Worm (Caenorhabditis elegans): ENCODE data around the gene epg-9.
A peak's percentile ranks its signal among the peaks of the same experiment; 100 is the strongest.

Gene epg-9

DNA sequence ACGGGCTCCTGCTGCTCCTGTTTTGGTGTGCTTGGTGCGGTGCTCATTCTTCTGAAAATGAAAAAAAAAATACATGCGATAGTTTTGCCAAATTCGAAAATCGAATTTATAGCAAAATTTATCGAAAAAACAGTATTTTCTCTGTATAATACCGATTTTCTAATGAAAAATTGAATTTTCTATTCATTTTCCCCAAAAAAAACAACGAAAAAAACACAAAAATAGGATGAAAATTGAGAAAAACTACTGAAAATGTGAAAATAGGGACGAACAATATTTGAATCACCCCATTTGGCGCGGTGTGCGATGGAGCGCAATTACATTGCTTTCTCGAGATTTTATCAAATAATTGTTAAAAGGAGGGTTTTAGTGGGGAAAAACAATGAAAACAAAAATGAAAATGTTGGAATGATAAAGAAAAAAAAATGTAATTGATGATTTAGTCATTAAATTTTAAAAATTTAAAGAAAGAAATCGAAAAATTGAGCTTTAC lies 12.1 kb downstream of the epg-9 start, which contains the start of gene Y69A2AR.28:
Y69A2AR.28 (minus strand) TSS at position 51 of the 493 bp plus-strand sequence.
- TF ChIP-seq syd-9 (tag; optimal IDR thresholded peaks at IDR 0.05) (no peak), ref-2 (tag; optimal IDR thresholded peaks at IDR 0.05) (no peak), fkh-10 (GFP tag; optimal IDR thresholded peaks at IDR 0.05) (no peak), pqm-1 (tag; optimal IDR thresholded peaks at IDR 0.05) (no peak), fax-1 (tag; optimal IDR thresholded peaks at IDR 0.05) (no peak), ceh-48 (tag; optimal IDR thresholded peaks at IDR 0.05) (no peak), sox-2 (GFP tag; IDR thresholded peaks at IDR 0.05) (no peak), sdc-2 (tag; optimal IDR thresholded peaks at IDR 0.05) (no peak), tbx-2 (tag; optimal IDR thresholded peaks at IDR 0.05) (no peak), hlh-6 (tag; optimal IDR thresholded peaks at IDR 0.05) (no peak), odd-2 (tag; optimal IDR thresholded peaks at IDR 0.05) (no peak), nfya-1 (tag; optimal IDR thresholded peaks at IDR 0.05) (no peak), ceh-14 (tag; optimal IDR thresholded peaks at IDR 0.05) (no peak), ceh-6 (GFP tag; optimal IDR thresholded peaks at IDR 0.05) (no peak), elt-4 (tag; optimal IDR thresholded peaks at IDR 0.05) (no peak), fkh-6 (tag; optimal IDR thresholded peaks at IDR 0.05) (no peak), tbx-7 (tag; optimal IDR thresholded peaks at IDR 0.05) (no peak)

DNA sequence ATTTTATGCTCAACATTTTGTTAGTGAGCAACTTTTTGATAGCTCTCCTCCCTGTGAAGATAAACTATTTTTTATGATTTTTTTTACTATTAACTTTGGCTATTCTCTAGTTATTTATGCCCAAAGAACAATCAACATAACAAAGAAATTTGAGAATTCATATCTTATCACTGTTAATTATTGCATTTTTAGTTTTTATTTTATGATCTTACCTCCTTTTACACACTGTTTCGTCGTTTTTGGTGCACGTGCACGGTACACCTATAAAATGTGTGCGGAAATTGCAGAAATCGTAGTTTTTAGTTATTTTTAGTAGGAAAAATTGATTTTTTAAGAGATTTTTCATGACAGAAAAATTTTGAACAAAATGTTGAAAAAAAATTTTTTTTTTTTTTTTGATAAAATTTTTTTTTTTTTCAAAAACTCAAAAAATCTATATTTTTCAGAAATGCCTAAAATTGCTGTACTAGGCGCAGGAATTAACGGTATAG lies 12.9 kb downstream of the epg-9 start, which contains the start of gene daao-1:
daao-1 (plus strand) TSS at position 441 of the 491 bp plus-strand sequence.
- TF ChIP-seq sox-4 (tag; optimal IDR thresholded peaks at IDR 0.05): no peak
- no peak for TF ChIP-seq pax-1 (tag; optimal IDR thresholded peaks at IDR 0.05)
- no peak for TF ChIP-seq npax-4 (tag; optimal IDR thresholded peaks at IDR 0.05)
- TF ChIP-seq T23F11.4 (GFP tag; optimal IDR thresholded peaks at IDR 0.05): no peak
- TF ChIP-seq ceh-6 (GFP tag; optimal IDR thresholded peaks at IDR 0.05): no peak
- TF ChIP-seq pha-4 (tag; optimal IDR thresholded peaks at IDR 0.05): no peak
- no peak for TF ChIP-seq fax-1 (tag; optimal IDR thresholded peaks at IDR 0.05)
- TF ChIP-seq tbx-7 (tag; optimal IDR thresholded peaks at IDR 0.05): no peak
- TF ChIP-seq dve-1 (tag; optimal IDR thresholded peaks at IDR 0.05): no peak
- no peak for TF ChIP-seq unc-42 (tag; optimal IDR thresholded peaks at IDR 0.05)
- no peak for TF ChIP-seq unc-86 (tag; optimal IDR thresholded peaks at IDR 0.05)
- TF ChIP-seq ceh-34 (tag; optimal IDR thresholded peaks at IDR 0.05): no peak
- TF ChIP-seq syd-9 (tag; optimal IDR thresholded peaks at IDR 0.05): no peak
- TF ChIP-seq tbx-2 (tag; optimal IDR thresholded peaks at IDR 0.05): no peak

ce11 chrIV:2616853-2617252 lies 15.9 kb downstream of the epg-9 start:
- no peak for TF ChIP-seq nhr-232 (tag; optimal IDR thresholded peaks at IDR 0.05)
- no peak for TF ChIP-seq gmeb-2 (tag; optimal IDR thresholded peaks at IDR 0.05)

DNA sequence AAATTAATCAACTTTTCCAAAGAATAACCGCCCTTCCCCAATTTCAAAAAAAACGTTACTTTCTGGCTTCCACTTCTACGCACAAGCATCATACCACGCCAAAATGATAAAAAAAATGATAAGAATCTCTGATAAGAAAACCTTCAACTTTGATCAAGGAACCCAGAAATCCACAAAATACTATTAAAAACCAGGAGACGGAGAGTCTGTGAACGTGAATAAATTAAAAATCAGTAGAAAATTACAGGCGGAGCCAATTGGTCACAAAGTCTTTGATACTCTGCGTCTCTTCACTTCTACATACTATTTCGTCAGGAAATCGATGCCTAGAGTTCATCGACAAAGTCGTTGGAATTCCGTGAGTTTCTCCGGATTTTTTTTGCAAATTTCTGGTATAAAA lies 17.7 kb downstream of the epg-9 start, which contains the start of gene smf-3:
smf-3 (plus strand) TSS at position 259 of the 400 bp plus-strand sequence.
- TF ChIP-seq lim-6 (tag; optimal IDR thresholded peaks at IDR 0.05): no peak
- TF ChIP-seq elt-2 (tag; optimal IDR thresholded peaks at IDR 0.05): peak; percentile 83

DNA sequence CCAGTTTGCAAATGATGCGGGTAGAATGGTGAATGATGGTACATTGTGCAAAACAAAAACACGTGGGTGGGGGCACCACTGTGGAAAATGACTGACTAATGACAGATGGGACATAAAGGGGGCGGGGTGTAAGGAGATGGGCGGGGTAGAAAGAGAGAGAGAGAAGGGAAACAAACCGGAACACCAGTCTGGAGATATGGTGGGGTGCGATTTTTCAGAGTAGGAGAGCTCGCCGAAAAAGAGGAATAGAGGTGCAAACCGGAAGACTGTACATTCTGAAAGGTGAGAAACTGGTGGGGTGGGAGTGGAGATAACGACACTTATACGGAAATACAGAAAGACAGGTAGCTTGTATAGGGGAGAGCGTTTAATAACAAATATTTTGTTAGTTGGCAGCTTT lies 27.2 kb downstream of the epg-9 start, which contains the start of gene ngn-1:
ngn-1 (minus strand) TSS at position 101 of the 400 bp plus-strand sequence.
- TF ChIP-seq hlh-8 (tag; optimal IDR thresholded peaks at IDR 0.05) (no peak), C08G9.2 (tag; optimal IDR thresholded peaks at IDR 0.05) (no peak), sox-2 (GFP tag; IDR thresholded peaks at IDR 0.05) (no peak), hlh-30 (tag; optimal IDR thresholded peaks at IDR 0.05; ENCODE audit: insufficient read depth) (no peak)

Measured in whole organism, late embryonic.